Fruit fly (Drosophila melanogaster) whole organism, larva: ENCODE results near the gene bnk.

Experiments
- noc ChIP-seq: fragments of 200-800 bp; sonication (Bioruptor generic); optimal IDR thresholded peaks from 3 replicates; lab custom pipeline; 2019; ENCODE audit warnings: missing biosample characterization, mild to moderate bottlenecking, missing genetic modification characterization, moderate library complexity

Gene bnk

DNA sequence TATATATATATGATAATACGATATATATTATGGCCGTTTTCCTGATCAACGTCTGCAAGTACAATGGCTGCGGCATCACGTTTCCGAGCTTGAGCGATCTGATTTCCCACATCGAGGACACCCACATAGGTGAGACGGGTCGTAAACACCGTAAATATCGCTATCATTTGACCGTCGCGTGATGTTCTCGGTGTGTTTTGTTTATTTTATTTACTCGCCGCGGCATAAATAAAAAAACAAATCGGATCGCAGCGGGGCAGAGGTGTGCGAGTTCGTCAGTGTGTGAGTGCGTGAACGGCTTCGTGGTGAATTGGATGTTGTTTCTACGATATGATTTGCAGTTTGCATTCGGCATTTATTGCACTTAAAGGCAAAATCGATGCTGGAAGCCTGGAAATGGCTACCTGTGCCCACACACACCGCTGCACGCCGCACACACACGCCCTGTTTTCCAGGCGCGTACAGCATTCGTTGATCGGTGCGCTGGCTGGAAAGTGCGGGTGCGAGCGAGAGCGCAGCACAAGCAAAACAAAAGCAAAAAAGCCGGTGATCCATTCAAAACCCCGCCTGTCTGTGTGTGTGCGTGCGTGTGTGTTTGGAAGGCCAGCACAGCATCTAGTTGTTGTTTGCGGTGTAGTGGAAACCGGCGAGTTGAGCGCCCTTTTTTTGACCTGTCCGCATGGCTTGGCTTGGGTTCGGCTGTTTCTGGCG lies 28.3 kb downstream of the bnk start:
- peak; percentile 25 for TF ChIP-seq noc (tag; lab: Kevin White, UChicago)

DNA sequence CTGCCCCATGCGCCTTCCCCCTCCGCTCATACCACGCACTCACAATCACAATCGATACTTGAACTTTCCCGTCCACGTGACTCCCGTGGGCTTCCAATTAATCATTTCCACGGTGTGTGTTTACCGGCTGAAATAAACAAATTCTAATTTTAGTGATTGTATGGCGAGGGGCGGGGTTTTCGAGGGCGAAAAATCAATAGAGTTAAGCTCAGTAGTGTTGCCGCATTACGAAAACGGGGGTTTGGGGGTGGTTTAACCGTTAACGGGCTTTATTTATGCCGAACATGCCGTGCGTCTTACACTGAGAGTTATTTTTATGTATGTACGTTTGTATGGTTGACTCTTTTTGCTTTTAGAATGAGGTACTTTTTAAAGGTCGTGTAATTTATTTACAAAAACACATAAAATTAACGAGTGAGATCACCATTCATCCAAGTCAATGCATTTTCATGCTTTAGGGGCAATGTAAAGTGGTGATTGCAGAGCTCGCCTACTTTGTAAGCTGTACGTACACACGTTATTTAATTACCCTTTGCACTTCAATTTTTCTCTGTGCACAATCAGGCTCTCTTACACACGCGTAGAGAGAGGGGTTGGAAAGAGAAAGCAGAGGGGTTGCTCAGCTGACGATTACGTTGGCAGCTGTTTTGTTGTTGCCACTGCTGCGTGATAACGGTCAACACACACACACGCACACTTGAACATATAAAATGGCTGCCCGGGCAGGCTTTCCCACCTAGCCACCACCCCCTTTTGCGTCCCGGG lies 29.1 kb downstream of the bnk start:
- TF ChIP-seq noc (tag; lab: Kevin White, UChicago), result peak; percentile 49

DNA sequence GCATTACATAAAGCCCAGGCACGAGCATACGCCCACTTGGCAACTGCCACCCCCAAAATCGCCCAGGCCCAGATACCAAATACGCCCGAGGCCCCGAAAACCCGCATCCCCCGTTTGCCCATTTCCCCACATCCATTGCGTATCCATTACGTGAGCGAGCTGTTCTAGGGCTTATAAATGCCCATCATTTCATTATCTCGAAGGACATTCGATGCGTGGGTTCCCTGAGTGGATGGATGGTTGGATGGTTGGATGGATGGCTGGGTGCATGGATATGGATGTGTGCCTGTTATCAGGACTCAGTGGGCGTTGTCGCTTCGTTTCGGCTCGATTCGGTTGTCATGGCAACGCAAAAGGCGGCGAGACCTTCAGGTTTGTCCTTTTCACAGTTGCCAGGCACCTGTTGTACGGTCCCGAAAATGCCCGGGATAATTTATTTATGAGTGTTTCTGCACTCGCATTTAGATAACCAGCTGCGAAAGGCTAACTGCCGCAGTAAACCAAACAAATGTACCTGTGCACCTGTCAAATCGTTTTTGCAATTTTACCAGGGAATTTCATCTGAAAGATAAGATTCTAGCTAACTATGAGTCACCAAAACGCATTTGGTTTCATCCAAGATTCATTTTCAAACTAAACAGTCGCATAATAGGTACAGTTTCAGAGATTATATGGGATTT lies 29.9 kb downstream of the bnk start:
- no peak for TF ChIP-seq noc (tag; lab: Kevin White, UChicago)

DNA sequence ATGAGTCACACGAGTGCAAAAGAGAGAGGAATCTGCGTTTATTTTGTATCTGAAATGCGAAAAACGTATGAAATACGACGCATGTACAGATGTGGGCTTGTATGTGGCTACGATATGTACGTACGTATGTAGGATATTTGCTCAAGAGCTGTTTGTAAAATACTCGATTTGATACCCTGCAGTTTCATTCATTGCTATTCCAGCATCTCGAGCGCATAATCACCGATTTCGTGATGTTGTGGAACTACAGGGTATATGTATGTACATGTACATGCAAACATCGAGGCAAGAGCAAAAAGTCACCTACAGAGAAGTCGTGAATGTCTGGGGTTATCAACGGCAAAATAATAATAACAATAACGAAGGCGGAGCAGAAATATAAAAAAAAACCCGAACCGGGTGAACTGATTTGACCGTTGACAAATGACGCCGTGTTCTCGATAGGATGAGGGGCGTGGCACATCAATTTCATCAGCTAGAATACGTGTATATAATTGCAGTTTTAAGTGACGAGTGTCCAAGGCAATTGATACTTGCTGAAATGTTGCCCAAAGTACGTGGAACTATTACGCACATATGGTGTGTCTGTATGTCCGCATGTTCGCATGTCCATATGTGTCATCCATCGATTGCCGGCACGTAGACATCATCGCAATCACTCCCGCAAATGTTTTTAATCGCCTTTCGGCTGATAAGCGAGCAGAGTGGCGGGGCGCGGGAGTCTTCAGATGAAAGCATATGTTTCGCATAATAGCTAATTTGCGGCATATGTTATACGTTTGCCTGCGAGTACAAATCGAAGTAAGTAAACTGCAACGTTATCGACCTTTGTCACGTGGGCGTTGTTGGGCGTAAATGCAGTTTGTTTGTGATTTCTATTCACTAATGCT lies 31.1 kb downstream of the bnk start:
- TF ChIP-seq noc (tag; lab: Kevin White, UChicago), result peak; percentile 74

DNA sequence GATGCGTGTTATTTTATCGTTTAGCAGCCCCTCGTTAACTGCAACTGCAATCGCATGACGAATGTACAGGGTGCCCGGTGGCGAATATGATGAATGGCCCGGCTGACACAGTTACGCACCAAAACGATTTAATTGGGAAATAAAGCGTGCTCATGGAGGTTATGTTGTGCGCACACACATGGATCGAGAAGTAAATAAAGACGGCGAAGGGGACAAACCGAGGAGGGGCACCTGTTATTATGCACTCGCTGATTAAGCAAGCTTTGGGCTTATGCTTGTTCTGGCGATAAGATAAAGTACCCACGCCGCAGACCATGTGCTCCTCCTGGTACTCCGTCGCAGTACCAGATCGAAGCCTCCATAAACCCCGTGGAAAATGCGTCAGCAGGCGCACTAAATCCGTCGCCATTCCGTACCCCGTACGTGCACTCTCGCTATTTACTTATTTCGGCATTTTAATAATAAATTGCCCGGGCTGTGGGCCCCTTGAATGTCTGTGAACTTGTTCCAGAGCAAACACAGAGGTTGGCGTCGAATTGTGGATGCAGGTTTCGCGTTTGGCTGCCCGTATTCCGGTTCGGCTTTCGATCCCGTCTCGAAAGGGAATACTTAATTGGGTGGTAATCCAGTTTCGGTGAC lies 32.0 kb downstream of the bnk start:
- TF ChIP-seq noc (tag; lab: Kevin White, UChicago), result no peak

DNA sequence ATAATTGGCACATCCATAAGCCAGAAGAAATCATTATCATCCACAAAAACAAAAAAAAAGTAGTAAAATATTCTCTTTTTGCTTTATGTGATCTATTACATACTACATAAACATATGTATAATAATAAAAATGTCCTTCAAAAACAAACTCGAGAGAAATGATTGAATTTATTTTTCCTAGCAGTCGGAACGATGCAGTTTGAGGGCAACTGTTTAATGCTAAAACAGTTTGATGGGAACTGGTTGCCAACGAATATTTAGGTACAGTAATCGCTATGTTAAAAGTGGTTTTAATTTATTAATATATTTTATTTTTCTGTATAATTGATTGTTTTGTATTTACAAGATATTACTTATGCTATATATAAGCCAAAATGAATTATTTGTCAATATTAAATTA lies 38.0 kb downstream of the bnk start:
- no peak for TF ChIP-seq noc (tag; lab: Kevin White, UChicago)

DNA sequence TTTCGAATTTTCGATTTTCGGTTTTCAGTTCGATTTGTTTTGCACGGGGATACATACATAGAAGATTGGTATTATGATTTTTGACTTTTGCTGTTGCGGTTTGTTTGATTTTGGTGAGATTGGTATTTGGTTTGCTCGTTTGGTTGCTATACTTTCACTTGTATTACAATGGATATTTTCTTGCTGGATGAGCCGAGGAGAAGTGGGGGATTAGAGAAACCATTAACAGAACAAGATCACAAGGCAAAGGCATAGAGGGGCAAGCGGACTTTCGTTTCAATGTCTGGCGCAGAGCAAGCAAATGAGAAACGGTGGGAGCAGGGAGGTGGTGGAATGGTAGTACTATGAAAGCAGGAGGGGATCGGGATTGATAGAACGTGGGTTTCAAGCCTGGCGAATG lies 39.1 kb downstream of the bnk start, which contains the start of gene CG15563:
Gene CG15563 (minus strand): TSS at position 101 of the 400 bp plus-strand sequence.
- no peak for TF ChIP-seq noc (tag; lab: Kevin White, UChicago)

DNA sequence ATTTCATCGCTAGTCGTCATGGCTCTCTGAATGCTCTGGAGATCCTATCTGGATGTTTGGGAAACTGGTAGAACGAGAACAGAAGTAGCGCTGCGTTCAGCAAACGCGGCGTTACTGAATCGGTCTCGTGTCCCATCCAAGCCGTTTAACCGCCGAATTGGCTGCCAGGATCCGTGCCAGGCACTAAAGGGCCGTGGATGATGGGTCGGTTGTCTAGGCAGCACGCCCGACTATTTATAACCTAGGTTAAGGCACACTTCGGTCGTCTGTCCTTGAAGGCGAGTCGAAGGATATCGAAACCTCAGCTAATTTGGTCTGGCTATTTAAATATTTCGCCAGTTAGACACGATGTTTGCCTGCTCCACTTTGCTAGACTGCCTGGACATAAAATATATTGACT lies 42.1 kb downstream of the bnk start, which contains the start of gene CG15564:
Gene CG15564 (minus strand): TSS at position 101 of the 400 bp plus-strand sequence.
- TF ChIP-seq noc (tag; lab: Kevin White, UChicago), result no peak

DNA sequence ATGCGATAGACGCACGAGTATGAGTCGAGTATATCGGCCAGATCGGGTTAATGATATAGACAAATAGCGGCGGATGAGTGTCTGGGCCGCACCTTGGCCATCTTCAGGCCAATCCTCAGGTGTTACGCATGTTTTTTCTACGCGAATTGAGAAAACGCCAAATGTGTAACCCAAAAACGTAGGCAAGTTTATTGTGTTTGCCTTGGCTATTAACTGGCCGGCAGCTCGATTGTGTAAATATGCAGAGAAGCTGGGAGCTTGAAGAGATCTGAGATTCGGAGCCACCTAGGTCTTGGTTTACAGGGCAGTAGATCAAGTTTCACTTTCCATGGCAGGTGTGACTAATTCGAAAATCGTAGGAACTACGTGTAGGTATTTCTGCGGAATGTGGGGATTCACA lies 46.9 kb downstream of the bnk start:
- TF ChIP-seq noc (tag; lab: Kevin White, UChicago), result no peak

DNA sequence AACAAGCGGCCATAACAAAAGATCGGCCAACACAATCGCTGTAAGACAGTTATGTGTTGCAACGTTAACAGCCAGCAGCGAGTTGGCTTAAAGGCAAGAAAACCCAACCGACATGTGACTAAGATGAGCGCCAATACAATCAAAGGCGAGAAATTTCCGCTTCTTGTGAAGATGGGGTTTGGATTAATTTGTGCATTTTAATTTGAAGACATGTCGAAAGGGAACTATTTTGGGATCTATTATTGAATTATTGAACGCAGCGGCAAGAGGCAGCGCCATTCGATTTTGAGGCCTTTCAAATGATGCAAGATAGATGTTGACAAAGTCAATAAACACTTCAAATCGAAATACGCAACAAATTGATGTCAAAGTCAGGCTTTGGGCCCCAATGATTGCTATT lies 47.9 kb downstream of the bnk start:
- TF ChIP-seq noc (tag; lab: Kevin White, UChicago), result no peak

DNA sequence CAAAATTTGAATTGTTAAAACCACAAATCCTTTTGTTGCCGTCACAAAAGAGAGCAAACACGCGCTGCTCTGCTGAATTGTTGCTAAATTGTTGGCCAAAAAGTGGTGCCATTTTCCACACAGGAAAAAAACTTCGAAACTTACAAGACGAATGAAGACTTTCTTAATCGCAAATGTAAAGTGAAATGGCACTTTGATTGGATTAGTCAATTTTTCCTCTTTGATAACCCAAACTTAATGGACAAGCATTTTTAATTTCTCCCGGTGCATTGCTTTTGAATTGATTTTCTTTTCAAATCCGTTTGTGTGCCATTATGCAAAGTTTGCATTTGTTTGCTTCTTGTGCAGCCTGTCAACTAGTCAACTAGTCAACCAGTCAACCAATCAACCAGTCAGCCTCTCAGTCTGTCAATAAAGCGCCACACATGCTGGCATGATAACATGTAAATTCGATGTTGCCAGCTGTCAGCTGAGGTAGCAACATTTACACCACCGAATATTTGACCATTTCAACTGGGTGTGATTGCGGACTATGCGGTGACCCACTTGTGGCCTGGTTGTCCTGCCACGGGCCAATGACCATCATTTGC lies 50.0 kb downstream of the bnk start:
- TF ChIP-seq noc (tag; lab: Kevin White, UChicago), result no peak
